Worm (Caenorhabditis elegans): ENCODE data around the gene Y52E8A.2.
A peak's percentile ranks its signal among the peaks of the same experiment; 100 is the strongest.

Gene Y52E8A.2

ce11 chrII:4294189-4294588, 26.4 kb upstream of the Y52E8A.2 start:
- TF ChIP-seq swsn-7 (tag; optimal IDR thresholded peaks at IDR 0.05), result no peak
- TF ChIP-seq C04F5.9 (tag; optimal IDR thresholded peaks at IDR 0.05), result no peak
- peak; percentile 24 for TF ChIP-seq blmp-1 (tag; optimal IDR thresholded peaks at IDR 0.05)
- TF ChIP-seq ceh-63 (GFP tag; optimal IDR thresholded peaks at IDR 0.05), result no peak
- no peak for TF ChIP-seq efl-1 (optimal IDR thresholded peaks at IDR 0.05)
- TF ChIP-seq efl-1 (GFP tag; optimal IDR thresholded peaks at IDR 0.05 in 1 of 2), result peak in 1 of 2 experiments; percentile 80
- peak; percentile 20 for TF ChIP-seq lin-14 (GFP tag; optimal IDR thresholded peaks at IDR 0.05)
- TF ChIP-seq nhr-47 (tag; optimal IDR thresholded peaks at IDR 0.05), result no peak
- TF ChIP-seq efl-3 (GFP tag; optimal IDR thresholded peaks at IDR 0.05), result no peak
- no peak for TF ChIP-seq Y116A8C.19 (tag; optimal IDR thresholded peaks at IDR 0.05; ENCODE audit: borderline replicate concordance)
- no peak for TF ChIP-seq nhr-28 (tag; optimal IDR thresholded peaks at IDR 0.05)
- TF ChIP-seq grh-1 (GFP tag; IDR thresholded peaks at IDR 0.05), result no peak

ce11 chrII:4294801-4295200, 25.8 kb upstream of the Y52E8A.2 start, which contains the start of gene rml-4:
Gene rml-4 (plus strand): TSS chrII:4295101.
- TF ChIP-seq lir-3 (tag; optimal IDR thresholded peaks at IDR 0.05; ENCODE audit: poor library complexity) (no peak), efl-1 (optimal IDR thresholded peaks at IDR 0.05) (no peak), efl-1 (GFP tag; optimal IDR thresholded peaks at IDR 0.05 in 1 of 2) (peak in 1 of 2 experiments; percentile 71)

DNA sequence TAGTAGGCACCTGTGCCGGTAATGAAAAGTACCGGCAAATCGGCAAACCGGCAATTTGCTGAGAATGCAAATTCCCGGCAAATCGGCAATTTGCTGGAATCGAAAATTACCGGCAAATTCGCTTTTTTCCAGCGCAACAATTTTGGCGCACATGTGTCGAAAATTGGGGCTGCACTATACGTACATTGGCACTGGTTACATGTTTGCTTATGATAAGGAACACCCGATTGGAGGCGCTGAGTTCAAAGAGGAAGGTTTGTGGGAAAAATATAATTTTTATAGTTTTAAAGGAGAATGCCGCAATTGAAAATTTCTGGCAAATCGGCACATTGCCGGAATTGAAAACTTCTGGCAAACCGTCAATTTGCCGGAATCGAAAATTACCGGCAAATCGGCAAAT, 23.4 kb upstream of the Y52E8A.2 start:
- TF ChIP-seq elt-2 (tag; optimal IDR thresholded peaks at IDR 0.05) (peak; percentile 63), hpl-2 (GFP tag; optimal IDR thresholded peaks at IDR 0.05) (no peak)

ce11 chrII:4299227-4299703, 21.4 kb upstream of the Y52E8A.2 start, which contains the start of gene sco-1:
Gene sco-1 (plus strand): TSS chrII:4299653.
- TF ChIP-seq ceh-90 (tag; optimal IDR thresholded peaks at IDR 0.05), result peak; percentile 90
- peak; percentile 76 for TF ChIP-seq aha-1 (tag; optimal IDR thresholded peaks at IDR 0.05)
- peak; percentile 97 for TF ChIP-seq unc-86 (tag; optimal IDR thresholded peaks at IDR 0.05)
- TF ChIP-seq mep-1 (tag; optimal IDR thresholded peaks at IDR 0.05), result peak; percentile 93
- peak; percentile 97 for TF ChIP-seq lin-13 (GFP tag; optimal IDR thresholded peaks at IDR 0.05)
- TF ChIP-seq blmp-1 (tag; optimal IDR thresholded peaks at IDR 0.05), result peak; percentile 79
- peak; percentile 98 for TF ChIP-seq tbx-2 (tag; optimal IDR thresholded peaks at IDR 0.05)
- TF ChIP-seq alr-1 (tag; optimal IDR thresholded peaks at IDR 0.05; ENCODE audit: borderline replicate concordance), result no peak
- TF ChIP-seq dsc-1 (tag; optimal IDR thresholded peaks at IDR 0.05), result peak; percentile 98
- peak; percentile 99 for TF ChIP-seq fkh-4 (tag; optimal IDR thresholded peaks at IDR 0.05; ENCODE audit: borderline replicate concordance)
- peak; percentile 93 for TF ChIP-seq sup-37 (GFP tag; optimal IDR thresholded peaks at IDR 0.05)
- peak; percentile 91 for TF ChIP-seq fkh-10 (GFP tag; optimal IDR thresholded peaks at IDR 0.05)
- TF ChIP-seq isw-1 (GFP tag; IDR thresholded peaks at IDR 0.05), result peak; percentile 98
- TF ChIP-seq nhr-71 (tag; optimal IDR thresholded peaks at IDR 0.05), result peak; percentile 98
- TF ChIP-seq lsy-2 (tag; optimal IDR thresholded peaks at IDR 0.05), result peak; percentile 96 to 97
- peak in 1 of 2 experiments; percentile 92 for TF ChIP-seq mdl-1 (tag; optimal IDR thresholded peaks at IDR 0.05)
- TF ChIP-seq pax-3 (tag; optimal IDR thresholded peaks at IDR 0.05), result peak; percentile 96
- TF ChIP-seq snu-23 (GFP tag; optimal IDR thresholded peaks at IDR 0.05), result peak; percentile 99
- peak; percentile 98 for TF ChIP-seq lir-3 (tag; optimal IDR thresholded peaks at IDR 0.05; ENCODE audit: poor library complexity)
- peak; percentile 97 for TF ChIP-seq grh-1 (GFP tag; IDR thresholded peaks at IDR 0.05)
- peak; percentile 98 for TF ChIP-seq fkh-8 (tag; optimal IDR thresholded peaks at IDR 0.05)
- peak; percentile 85 for TF ChIP-seq Y116A8C.19 (tag; optimal IDR thresholded peaks at IDR 0.05; ENCODE audit: borderline replicate concordance)
- TF ChIP-seq ceh-8 (GFP tag; optimal IDR thresholded peaks at IDR 0.05), result peak; percentile 96
- TF ChIP-seq sptf-1 (tag; optimal IDR thresholded peaks at IDR 0.05), result no peak
- peak; percentile 76 for TF ChIP-seq hlh-4 (tag; optimal IDR thresholded peaks at IDR 0.05)
- TF ChIP-seq mab-9 (GFP tag; IDR thresholded peaks at IDR 0.05), result peak; percentile 98
- peak; percentile 94 for TF ChIP-seq unc-98 (GFP tag; IDR thresholded peaks at IDR 0.05)
- TF ChIP-seq hpl-2 (GFP tag; optimal IDR thresholded peaks at IDR 0.05), result peak; percentile 70
- TF ChIP-seq C04F5.9 (tag; optimal IDR thresholded peaks at IDR 0.05), result peak; percentile 97
- peak; percentile 85 to 89 (median 87) for TF ChIP-seq dpl-1 (GFP tag; optimal IDR thresholded peaks at IDR 0.05)
- peak; percentile 93 for TF ChIP-seq fos-1 (tag; optimal IDR thresholded peaks at IDR 0.05)
- TF ChIP-seq unc-62 (GFP tag; optimal IDR thresholded peaks at IDR 0.05), result peak; percentile 68
- TF ChIP-seq pag-3 (tag; optimal IDR thresholded peaks at IDR 0.05; ENCODE audit: borderline replicate concordance, insufficient read depth), result no peak
- TF ChIP-seq nhr-84 (tag; optimal IDR thresholded peaks at IDR 0.05), result no peak
- peak; percentile 99 for TF ChIP-seq nhr-85 (tag)
- no peak for TF ChIP-seq tlp-1 (tag; optimal IDR thresholded peaks at IDR 0.05)
- peak; percentile 78 for TF ChIP-seq ama-1 (optimal IDR thresholded peaks at IDR 0.05)
